Worm (Caenorhabditis elegans) whole organism, L2 larva: Measurements from ENCODE around the gene F32D8.8.

Experiments used
- alr-1 ChIP-seq: fragments of 150-350 bp; optimal IDR thresholded peaks from 2 replicates; lab custom pipeline; 2014; ENCODE audit warnings: missing biosample characterization, missing genetic modification characterization
- ama-1 ChIP-seq: fragments of 150-350 bp; optimal IDR thresholded peaks from 2 replicates; lab custom pipeline; 2018; ENCODE audit warnings: inconsistent platforms
- ceh-16 ChIP-seq: fragments of 150-350 bp; optimal IDR thresholded peaks from 2 replicates; lab custom pipeline; 2014; ENCODE audit warnings: missing biosample characterization, missing genetic modification characterization
- dmd-4 ChIP-seq: sonication (generic microtip); optimal IDR thresholded peaks from 2 replicates; lab custom pipeline; 2017; ENCODE audit warnings: missing biosample characterization, missing genetic modification characterization
- elt-1 ChIP-seq: fragments of 150-350 bp; optimal IDR thresholded peaks from 2 replicates; lab custom pipeline; 2014; ENCODE audit warnings: missing biosample characterization, missing genetic modification characterization
- mdl-1 ChIP-seq, 2 experiments: fragments of 150-350 bp in 1 of 2; sonication (generic microtip) in 1 of 2; optimal IDR thresholded peaks; 2 replicates each; lab custom pipeline; 2017; ENCODE audit warnings: missing biosample characterization in 2 of 2, missing genetic modification characterization in 2 of 2
- nhr-21 ChIP-seq: fragments of 150-350 bp; optimal IDR thresholded peaks from 2 replicates; lab custom pipeline; 2014; ENCODE audit warnings: missing biosample characterization, missing genetic modification characterization
- nhr-237 ChIP-seq: fragments of 150-350 bp; optimal IDR thresholded peaks from 2 replicates; lab custom pipeline; 2014; ENCODE audit warnings: missing biosample characterization, missing genetic modification characterization
- snpc-4 ChIP-seq: fragments of 150-350 bp; optimal IDR thresholded peaks from 2 replicates; lab custom pipeline; 2014; ENCODE audit warnings: missing biosample characterization, missing genetic modification characterization
- ztf-11 ChIP-seq: sonication (generic microtip); optimal IDR thresholded peaks from 2 replicates; lab custom pipeline; 2017; ENCODE audit warnings: missing biosample characterization, missing genetic modification characterization

DNA sequence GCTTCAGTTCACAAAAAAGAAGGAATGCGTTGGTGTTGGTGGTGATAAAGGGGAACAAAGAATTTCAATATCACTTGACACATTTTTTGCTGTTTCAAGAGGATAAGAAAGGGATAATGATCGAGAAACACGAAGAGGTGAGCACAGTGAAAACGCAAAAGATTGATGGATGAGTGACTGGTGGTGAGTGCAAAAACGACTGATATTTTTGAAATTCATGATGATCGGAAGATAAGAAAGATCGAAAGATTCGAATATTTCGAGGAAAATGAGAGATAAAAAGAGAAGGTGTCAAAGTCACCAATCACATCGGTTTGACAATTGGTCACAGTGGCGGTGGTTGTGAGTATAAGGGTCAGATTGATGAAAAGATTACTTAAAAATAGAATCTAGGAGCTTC is 13.3 kb upstream of the F32D8.8 start:
- TF ChIP-seq mdl-1 (tag; optimal IDR thresholded peaks at IDR 0.05; lab: Kevin White, UChicago): no peak
- no peak for TF ChIP-seq ceh-16 (tag; lab: Kevin White, UChicago)
- no peak for TF ChIP-seq elt-1 (tag; lab: Kevin White, UChicago)
- TF ChIP-seq dmd-4: no peak
- no peak for TF ChIP-seq nhr-21 (tag; lab: Kevin White, UChicago)
- TF ChIP-seq nhr-237: no peak
- no peak for TF ChIP-seq ama-1 (lab: Kevin White, UChicago)
- TF ChIP-seq alr-1 (tag; lab: Kevin White, UChicago): no peak
- TF ChIP-seq snpc-4: no peak
- no peak for TF ChIP-seq ztf-11 (tag; lab: Kevin White, UChicago)
